Worm (Caenorhabditis elegans) whole organism, mixed stage, embryonic: ENCODE measurements around the gene Y17D7C.1.

Experiments used
- M03D4.4 ChIP-seq: sonication (generic microtip); optimal IDR thresholded peaks from 2 replicates; lab custom pipeline; 2017; ENCODE audit warnings: mild to moderate bottlenecking, missing genetic modification characterization, missing compliant biosample characterization
- blmp-1 ChIP-seq: fragments of 150-350 bp; optimal IDR thresholded peaks from 2 replicates; lab custom pipeline; 2014; ENCODE audit warnings: missing biosample characterization, missing genetic modification characterization
- ceh-39 ChIP-seq: fragments of 150-350 bp; optimal IDR thresholded peaks from 2 replicates; lab custom pipeline; 2014; ENCODE audit warnings: missing biosample characterization, missing genetic modification characterization
- ceh-43 ChIP-seq: fragments of 200-800 bp; sonication (Bioruptor generic); optimal IDR thresholded peaks from 2 replicates; lab custom pipeline; 2018; ENCODE audit warnings: mild to moderate bottlenecking, missing genetic modification characterization, moderate library complexity, missing compliant biosample characterization
- ceh-83 ChIP-seq: fragments of 200-800 bp; sonication (Bioruptor generic); optimal IDR thresholded peaks from 2 replicates; lab custom pipeline; 2018; ENCODE audit warnings: mild to moderate bottlenecking, missing genetic modification characterization, missing compliant biosample characterization
- ces-1 ChIP-seq: fragments of 150-350 bp; optimal IDR thresholded peaks from 2 replicates; lab custom pipeline; 2014; ENCODE audit warnings: missing biosample characterization, missing genetic modification reagents, missing genetic modification characterization
- cnd-1 ChIP-seq: fragments of 200-800 bp; sonication (Bioruptor generic); optimal IDR thresholded peaks from 2 replicates; lab custom pipeline; 2018; ENCODE audit warnings: mild to moderate bottlenecking, missing genetic modification characterization, missing compliant biosample characterization
- drap-1 ChIP-seq: fragments of 200-800 bp; sonication (Bioruptor generic); optimal IDR thresholded peaks from 3 replicates; lab custom pipeline; 2018; ENCODE audit warnings: mild to moderate bottlenecking, missing genetic modification characterization, missing compliant biosample characterization
- elt-1 ChIP-seq: sonication (generic microtip); optimal IDR thresholded peaks from 2 replicates; lab custom pipeline; 2017; ENCODE audit warnings: missing genetic modification characterization, mild to moderate bottlenecking, missing compliant biosample characterization, antibody characterized with exemption, moderate library complexity, borderline replicate concordance; ENCODE audit not compliant: insufficient read depth
- elt-3 ChIP-seq: fragments of 150-350 bp; optimal IDR thresholded peaks from 2 replicates; lab custom pipeline; 2014; ENCODE audit warnings: missing biosample characterization, missing genetic modification characterization
- ham-2 ChIP-seq: fragments of 200-800 bp; sonication (Bioruptor generic); optimal IDR thresholded peaks from 2 replicates; lab custom pipeline; 2018; ENCODE audit warnings: mild to moderate bottlenecking, missing genetic modification characterization, missing compliant biosample characterization
- hlh-1 ChIP-seq: fragments of 150-350 bp; optimal IDR thresholded peaks from 2 replicates; lab custom pipeline; 2014; ENCODE audit warnings: missing biosample characterization, missing genetic modification reagents, missing genetic modification characterization
- lin-13 ChIP-seq: fragments of 150-350 bp; optimal IDR thresholded peaks from 2 replicates; lab custom pipeline; 2014; ENCODE audit warnings: missing biosample characterization, missing genetic modification characterization
- lsy-2 ChIP-seq: fragments of 150-350 bp; optimal IDR thresholded peaks from 2 replicates; lab custom pipeline; 2014; ENCODE audit warnings: missing biosample characterization, missing genetic modification characterization
- mab-5 ChIP-seq: fragments of 150-350 bp; optimal IDR thresholded peaks from 2 replicates; lab custom pipeline; 2014; ENCODE audit warnings: missing biosample characterization, missing genetic modification characterization
- mep-1 ChIP-seq: fragments of 150-350 bp; optimal IDR thresholded peaks from 2 replicates; lab custom pipeline; 2017; ENCODE audit warnings: missing biosample characterization, missing genetic modification reagents, missing genetic modification characterization, inconsistent platforms
- mls-2 ChIP-seq: sonication (generic microtip); optimal IDR thresholded peaks from 2 replicates; lab custom pipeline; 2016; ENCODE audit warnings: mild to moderate bottlenecking, missing genetic modification characterization, moderate library complexity, missing compliant biosample characterization
- nhr-2 ChIP-seq: fragments of 150-350 bp; optimal IDR thresholded peaks from 2 replicates; lab custom pipeline; 2014; ENCODE audit warnings: missing biosample characterization, missing genetic modification characterization
- nhr-28 ChIP-seq: fragments of 150-350 bp; optimal IDR thresholded peaks from 2 replicates; lab custom pipeline; 2014; ENCODE audit warnings: missing biosample characterization, missing genetic modification characterization
- nhr-76 ChIP-seq: sonication (generic microtip); optimal IDR thresholded peaks from 2 replicates; lab custom pipeline; 2017; ENCODE audit warnings: missing biosample characterization, missing genetic modification characterization
- pha-4 ChIP-seq: fragments of 150-350 bp; optimal IDR thresholded peaks from 2 replicates; lab custom pipeline; 2018; ENCODE audit warnings: missing biosample characterization, missing genetic modification reagents, missing genetic modification characterization
- sem-2 ChIP-seq: fragments of 200-800 bp; sonication (Bioruptor generic); optimal IDR thresholded peaks from 2 replicates; lab custom pipeline; 2018; ENCODE audit warnings: mild to moderate bottlenecking, missing genetic modification characterization, missing compliant biosample characterization
- snpc-4 ChIP-seq: fragments of 150-350 bp; optimal IDR thresholded peaks from 2 replicates; lab custom pipeline; 2014; ENCODE audit warnings: missing biosample characterization, missing genetic modification characterization
- tbx-8 ChIP-seq: fragments of 200-800 bp; sonication (Bioruptor generic); optimal IDR thresholded peaks from 2 replicates; lab custom pipeline; 2018; ENCODE audit warnings: mild to moderate bottlenecking, missing genetic modification characterization, moderate library complexity, missing compliant biosample characterization
- unc-120 ChIP-seq: sonication (generic microtip); optimal IDR thresholded peaks from 2 replicates; lab custom pipeline; 2017; ENCODE audit warnings: missing genetic modification characterization, missing compliant biosample characterization; ENCODE audit not compliant: poor library complexity, severe bottlenecking
- unc-39 ChIP-seq: fragments of 150-350 bp; optimal IDR thresholded peaks from 2 replicates; lab custom pipeline; 2014; ENCODE audit warnings: missing biosample characterization, missing genetic modification characterization
- unc-62 ChIP-seq: fragments of 150-350 bp; optimal IDR thresholded peaks from 2 replicates; lab custom pipeline; 2014; ENCODE audit warnings: missing biosample characterization, missing genetic modification reagents, missing genetic modification characterization
- zip-8 ChIP-seq: fragments of 150-350 bp; optimal IDR thresholded peaks from 2 replicates; lab custom pipeline; 2014; ENCODE audit warnings: missing biosample characterization, missing genetic modification characterization
- ztf-11 ChIP-seq: fragments of 150-350 bp; optimal IDR thresholded peaks from 2 replicates; lab custom pipeline; 2014; ENCODE audit warnings: missing biosample characterization, missing genetic modification characterization

Y17D7C.1 gene

ce11 chrV:18724076-18724475 lies 17.7 kb downstream of the Y17D7C.1 start:
- TF ChIP-seq unc-62 (GFP tag; lab: Kevin White, UChicago) (no peak), nhr-28 (tag; lab: Kevin White, UChicago) (no peak), unc-120 (no peak), lsy-2 (no peak)

- TF ChIP-seq lsy-2 (no peak), blmp-1 (tag; lab: Kevin White, UChicago) (no peak), nhr-76 (tag; lab: Kevin White, UChicago) (no peak), ceh-83 (no peak), ces-1 (GFP tag; lab: Kevin White, UChicago) (peak; percentile 68)
Observed at ce11 chrV:18725858-18726257, 19.5 kb downstream of the Y17D7C.1 start.

- TF ChIP-seq blmp-1 (tag; lab: Kevin White, UChicago) (no peak), ceh-43 (GFP tag; lab: Kevin White, UChicago) (no peak), mep-1 (tag; lab: Kevin White, UChicago) (no peak), nhr-28 (tag; lab: Kevin White, UChicago) (no peak), lin-13 (tag; lab: Kevin White, UChicago) (no peak), lsy-2 (no peak), ztf-11 (tag; lab: Kevin White, UChicago) (no peak), zip-8 (tag; lab: Kevin White, UChicago) (no peak), elt-3 (tag; lab: Kevin White, UChicago) (no peak), cnd-1 (tag; lab: Kevin White, UChicago) (no peak), M03D4.4 (tag; lab: Kevin White, UChicago) (no peak), ceh-83 (no peak), unc-62 (GFP tag; lab: Kevin White, UChicago) (no peak), nhr-2 (no peak), mls-2 (tag; lab: Kevin White, UChicago) (no peak), hlh-1 (tag; lab: Kevin White, UChicago) (no peak), sem-2 (GFP tag; lab: Kevin White, UChicago) (no peak), tbx-8 (no peak), unc-120 (no peak)
- TF ChIP-seq, all 35 proteins: peak for 0
Observed at ce11 chrV:18729324-18729924, 23.1 kb downstream of the Y17D7C.1 start, which contains the start of gene asp-19. asp-19 (minus strand) TSS chrV:18729374.

ce11 chrV:18731579-18732041 lies 25.2 kb downstream of the Y17D7C.1 start, which contains the start of the genes asp-18 and scl-19:
asp-18 (minus strand) TSS chrV:18731679.
scl-19 (plus strand) TSS chrV:18731991.
- no peak for TF ChIP-seq drap-1
- TF ChIP-seq mls-2 (tag; lab: Kevin White, UChicago) = no peak
- no peak for TF ChIP-seq nhr-76 (tag; lab: Kevin White, UChicago)
- TF ChIP-seq ceh-83 = no peak
- TF ChIP-seq pha-4 (tag; lab: Kevin White, UChicago) = no peak
- no peak for TF ChIP-seq blmp-1 (tag; lab: Kevin White, UChicago)
- TF ChIP-seq ham-2 (GFP tag; lab: Kevin White, UChicago) = no peak
- no peak for TF ChIP-seq zip-8 (tag; lab: Kevin White, UChicago)
- TF ChIP-seq ceh-39 (tag; lab: Kevin White, UChicago) = no peak
- TF ChIP-seq lsy-2 = no peak
- TF ChIP-seq mab-5 = no peak
- no peak for TF ChIP-seq unc-39 (tag; lab: Kevin White, UChicago)
- no peak for TF ChIP-seq tbx-8
- no peak for TF ChIP-seq elt-3 (tag; lab: Kevin White, UChicago)
- TF ChIP-seq ces-1 (GFP tag; lab: Kevin White, UChicago) = no peak
- TF ChIP-seq lin-13 (tag; lab: Kevin White, UChicago) = no peak
- no peak for TF ChIP-seq nhr-28 (tag; lab: Kevin White, UChicago)
- no peak for TF ChIP-seq ztf-11 (tag; lab: Kevin White, UChicago)
- TF ChIP-seq elt-1 (tag; lab: Kevin White, UChicago) = no peak

- TF ChIP-seq snpc-4 (tag; lab: Kevin White, UChicago) = no peak
- peak; percentile 10 for TF ChIP-seq ham-2 (GFP tag; lab: Kevin White, UChicago)
- no peak for TF ChIP-seq zip-8 (tag; lab: Kevin White, UChicago)
Observed at ce11 chrV:18733942-18734341, 27.6 kb downstream of the Y17D7C.1 start.
